Worm (Caenorhabditis elegans): ENCODE data around the gene E02H9.13.
A peak's percentile ranks its signal among the peaks of the same experiment; 100 is the strongest.

Gene E02H9.13

ce11 chrIII:2418159-2418658 lies 20.3 kb downstream of the E02H9.13 start, which contains the start of the genes W04B5.5 and W04B5.3 (continued):
- TF ChIP-seq mdt-29 (GFP tag; IDR thresholded peaks at IDR 0.05) (0 out of 2 replicates have a peak, but pooled peaks have one; percentile 14), daf-16 (GFP tag; optimal IDR thresholded peaks at IDR 0.05) (peak in 1 of 2 experiments; percentile 23), daf-16 (tag; optimal IDR thresholded peaks at IDR 0.05) (peak; percentile 97), ces-1 (GFP tag; optimal IDR thresholded peaks at IDR 0.05) (no peak), F26F4.8 (GFP tag; conservative IDR thresholded peaks at IDR 0.05) (no peak), T20F7.1 (GFP tag; optimal IDR thresholded peaks at IDR 0.05) (no peak), set-16 (GFP tag; IDR thresholded peaks at IDR 0.05) (no peak), jun-1 (tag; optimal IDR thresholded peaks at IDR 0.05) (no peak), mxl-3 (GFP tag; optimal IDR thresholded peaks at IDR 0.05) (peak; percentile 20), ztf-11 (tag; optimal IDR thresholded peaks at IDR 0.05) (no peak), ceh-20 (GFP tag; IDR thresholded peaks at IDR 0.05) (no peak), fkh-10 (GFP tag; optimal IDR thresholded peaks at IDR 0.05) (no peak), F49E8.2 (tag; optimal IDR thresholded peaks at IDR 0.05; ENCODE audit: borderline replicate concordance) (no peak), ctbp-1 (GFP tag; IDR thresholded peaks at IDR 0.05) (no peak), ztf-7 (tag; optimal IDR thresholded peaks at IDR 0.05) (no peak), nhr-237 (tag; optimal IDR thresholded peaks at IDR 0.05) (no peak), lsy-2 (tag; optimal IDR thresholded peaks at IDR 0.05) (peak in 1 of 2 experiments; percentile 62), unc-39 (tag; optimal IDR thresholded peaks at IDR 0.05) (no peak), ceh-62 (tag; optimal IDR thresholded peaks at IDR 0.05) (no peak), lim-7 (GFP tag; IDR thresholded peaks at IDR 0.05) (no peak), ceh-28 (tag; optimal IDR thresholded peaks at IDR 0.05) (no peak), D1046.2 (GFP tag; IDR thresholded peaks at IDR 0.05) (no peak), lin-1 (GFP tag; IDR thresholded peaks at IDR 0.05) (no peak), ceh-44 (GFP tag; IDR thresholded peaks at IDR 0.05) (no peak), nhr-48 (tag; optimal IDR thresholded peaks at IDR 0.05) (no peak), lin-15B (tag; optimal IDR thresholded peaks at IDR 0.05) (no peak), dmd-8 (GFP tag; IDR thresholded peaks at IDR 0.05) (no peak), nhr-6 (tag; optimal IDR thresholded peaks at IDR 0.05) (peak; percentile 9), F44E2.7 (GFP tag; IDR thresholded peaks at IDR 0.05) (no peak), pha-4 (GFP tag; IDR thresholded peaks at IDR 0.05) (peak; percentile 60), pha-4 (tag; optimal IDR thresholded peaks at IDR 0.05) (no peak), gei-8 (GFP tag; optimal IDR thresholded peaks at IDR 0.05) (no peak), fos-1 (tag; optimal IDR thresholded peaks at IDR 0.05) (no peak), tag-97 (GFP tag; IDR thresholded peaks at IDR 0.05) (no peak), dmd-9 (GFP tag; IDR thresholded peaks at IDR 0.05) (no peak), vab-7 (GFP tag; IDR thresholded peaks at IDR 0.05) (no peak), snpc-1.2 (GFP tag; IDR thresholded peaks at IDR 0.05) (no peak), attf-4 (tag; optimal IDR thresholded peaks at IDR 0.05) (no peak), dmd-6 (GFP tag; IDR thresholded peaks at IDR 0.05) (peak; percentile 59), nhr-25 (tag; optimal IDR thresholded peaks at IDR 0.05; ENCODE audit: borderline replicate concordance, insufficient read depth) (no peak), nhr-76 (tag; optimal IDR thresholded peaks at IDR 0.05) (no peak), hlh-11 (tag; optimal IDR thresholded peaks at IDR 0.05) (peak; percentile 57), rbr-2 (tag; optimal IDR thresholded peaks at IDR 0.05) (no peak), lin-13 (GFP tag; optimal IDR thresholded peaks at IDR 0.05) (peak; percentile 34), lir-3 (tag; optimal IDR thresholded peaks at IDR 0.05) (no peak), spr-3 (GFP tag; optimal IDR thresholded peaks at IDR 0.05) (no peak), hlh-30 (tag; optimal IDR thresholded peaks at IDR 0.05; ENCODE audit: insufficient read depth) (peak; percentile 41), F37D6.2 (tag; optimal IDR thresholded peaks at IDR 0.05) (no peak), daf-19 (GFP tag; conservative IDR thresholded peaks at IDR 0.05) (no peak), nhr-42 (GFP tag; IDR thresholded peaks at IDR 0.05) (no peak), unc-130 (GFP tag; optimal IDR thresholded peaks at IDR 0.05) (no peak), T26A8.4 (GFP tag; IDR thresholded peaks at IDR 0.05) (no peak), skn-1 (tag; optimal IDR thresholded peaks at IDR 0.05) (no peak)
